Worm (Caenorhabditis elegans) whole organism, early embryonic: ENCODE data around the gene tmc-1.

ENCODE experiments used
- aly-1 ChIP-seq: sonication (generic microtip); optimal IDR thresholded peaks from 2 replicates; lab custom pipeline; 2016; ENCODE audit warnings: missing genetic modification characterization, missing compliant biosample characterization
- ama-1 ChIP-seq: fragments of 150-350 bp; optimal IDR thresholded peaks from 2 replicates; lab custom pipeline; 2014
- ceh-13 ChIP-seq: fragments of 200-800 bp; sonication (Bioruptor generic); optimal IDR thresholded peaks from 2 replicates; lab custom pipeline; 2018; ENCODE audit warnings: mild to moderate bottlenecking, missing genetic modification characterization, missing compliant biosample characterization
- hnd-1 ChIP-seq: sonication (generic microtip); optimal IDR thresholded peaks from 2 replicates; lab custom pipeline; 2016; ENCODE audit warnings: missing genetic modification characterization, missing compliant biosample characterization
- pes-1 ChIP-seq: fragments of 200-800 bp; sonication (Bioruptor generic); IDR thresholded peaks from 2 replicates; pipeline ENCODE4 v1.3.6; 2022; ENCODE audit warnings: missing genetic modification reagents, missing genetic modification characterization, missing compliant biosample characterization
- scrt-1 ChIP-seq: fragments of 200-800 bp; sonication (Bioruptor generic); IDR thresholded peaks from 2 replicates; pipeline ENCODE4 v1.3.6; 2022; ENCODE audit warnings: missing genetic modification characterization, missing compliant biosample characterization
- sea-1 ChIP-seq: fragments of 200-800 bp; sonication (Bioruptor generic); conservative IDR thresholded peaks from 2 replicates; pipeline ENCODE4 v1.3.6; 2022; ENCODE audit warnings: missing genetic modification characterization, missing compliant biosample characterization

- TF ChIP-seq sea-1 (GFP tag; lab: Robert Waterston, UW) (no peak), ama-1 (lab: Kevin White, UChicago) (no peak), hnd-1 (tag; lab: Kevin White, UChicago) (no peak), aly-1 (tag; lab: Kevin White, UChicago) (no peak), pes-1 (GFP tag; lab: Robert Waterston, UW) (no peak), scrt-1 (GFP tag; lab: Robert Waterston, UW) (no peak), ceh-13 (no peak)
Observed at ce11 chrX:1222391-1222790, 60.4 kb downstream of the tmc-1 start.
